Fruit fly (Drosophila melanogaster) whole organism, prepupa: ENCODE measurements around the gene CG1542.

Source experiments
- CG11762 ChIP-seq: fragments of 200-800 bp; sonication (Bioruptor generic); optimal IDR thresholded peaks from 3 replicates; lab custom pipeline; 2016; ENCODE audit warnings: missing biosample characterization, missing genetic modification characterization; ENCODE audit not compliant: insufficient read depth
- CG15336 ChIP-seq: fragments of 200-800 bp; sonication (Bioruptor generic); IDR thresholded peaks from 2 replicates; pipeline ENCODE4 v1.3.6; 2022; ENCODE audit warnings: missing biosample characterization, missing genetic modification characterization
- CG3032 ChIP-seq: fragments of 200-800 bp; optimal IDR thresholded peaks from 2 replicates; lab custom pipeline; 2019; ENCODE audit warnings: missing biosample characterization, mild to moderate bottlenecking, missing genetic modification characterization, moderate library complexity
- CG31627 ChIP-seq: fragments of 200-800 bp; sonication (Bioruptor generic); optimal IDR thresholded peaks from 3 replicates; lab custom pipeline; 2016; ENCODE audit warnings: missing biosample characterization, missing genetic modification characterization
- CG34406 ChIP-seq: fragments of 200-800 bp; sonication (Bioruptor generic); optimal IDR thresholded peaks from 3 replicates; lab custom pipeline; 2016; ENCODE audit warnings: missing biosample characterization, missing genetic modification characterization
- CG3919 ChIP-seq: fragments of 200-800 bp; sonication (Bioruptor generic); optimal IDR thresholded peaks from 3 replicates; lab custom pipeline; 2016; ENCODE audit warnings: missing biosample characterization, missing genetic modification characterization
- CG6163 ChIP-seq: fragments of 200-800 bp; sonication (Bioruptor generic); IDR thresholded peaks from 3 replicates; pipeline ENCODE4 v1.3.6; 2022; ENCODE audit warnings: missing biosample characterization, missing genetic modification characterization
- CG6276 ChIP-seq: fragments of 200-800 bp; sonication (Bioruptor generic); optimal IDR thresholded peaks from 2 replicates; lab custom pipeline; 2017; ENCODE audit warnings: missing biosample characterization, mild to moderate bottlenecking, missing genetic modification characterization
- CG6808 ChIP-seq: fragments of 200-800 bp; sonication (Bioruptor generic); optimal IDR thresholded peaks from 3 replicates; lab custom pipeline; 2017; ENCODE audit warnings: missing biosample characterization, missing genetic modification characterization, mild to moderate bottlenecking, moderate library complexity, missing genetic modification reagents
- CG7368 ChIP-seq: fragments of 200-800 bp; sonication (Bioruptor generic); optimal IDR thresholded peaks from 3 replicates; lab custom pipeline; 2016; ENCODE audit warnings: missing biosample characterization, missing genetic modification characterization
- CG8319 ChIP-seq: fragments of 200-800 bp; sonication (Bioruptor generic); optimal IDR thresholded peaks from 3 replicates; lab custom pipeline; 2016; ENCODE audit warnings: missing biosample characterization, missing genetic modification characterization
- CG8632 ChIP-seq: fragments of 200-800 bp; sonication (Bioruptor generic); optimal IDR thresholded peaks from 3 replicates; lab custom pipeline; 2016; ENCODE audit warnings: missing biosample characterization, missing genetic modification characterization
- CG9139 ChIP-seq: fragments of 200-800 bp; sonication (Bioruptor generic); optimal IDR thresholded peaks from 3 replicates; lab custom pipeline; 2017; ENCODE audit warnings: missing biosample characterization, mild to moderate bottlenecking, missing genetic modification characterization
- Eip75B ChIP-seq: fragments of 200-800 bp; sonication (Bioruptor generic); optimal IDR thresholded peaks from 3 replicates; lab custom pipeline; 2016; ENCODE audit warnings: missing biosample characterization, missing genetic modification characterization
- Eip93F ChIP-seq: fragments of 200-800 bp; sonication (Bioruptor generic); optimal IDR thresholded peaks from 2 replicates; lab custom pipeline; 2016; ENCODE audit warnings: missing biosample characterization, mild to moderate bottlenecking, missing genetic modification characterization
- Ets21C ChIP-seq: fragments of 200-800 bp; sonication (Bioruptor generic); optimal IDR thresholded peaks from 3 replicates; lab custom pipeline; 2016; ENCODE audit warnings: missing biosample characterization, missing genetic modification characterization
- Ets96B ChIP-seq: fragments of 200-800 bp; optimal IDR thresholded peaks from 2 replicates; lab custom pipeline; 2019; ENCODE audit warnings: missing biosample characterization, mild to moderate bottlenecking, missing genetic modification characterization, moderate library complexity
- Hr38 ChIP-seq: sonication (Bioruptor generic); optimal IDR thresholded peaks from 2 replicates; lab custom pipeline; 2016; ENCODE audit warnings: missing biosample characterization, missing genetic modification characterization
- Hr4 ChIP-seq: fragments of 200-800 bp; sonication (Bioruptor generic); optimal IDR thresholded peaks from 3 replicates; lab custom pipeline; 2016; ENCODE audit warnings: missing biosample characterization, missing genetic modification characterization
- Lpt ChIP-seq: fragments of 200-800 bp; sonication (Bioruptor generic); optimal IDR thresholded peaks from 3 replicates; lab custom pipeline; 2016; ENCODE audit warnings: missing biosample characterization, missing genetic modification characterization
- OdsH ChIP-seq: fragments of 200-800 bp; sonication (Bioruptor generic); optimal IDR thresholded peaks from 3 replicates; lab custom pipeline; 2016; ENCODE audit warnings: missing biosample characterization, missing genetic modification characterization
- Smox ChIP-seq: fragments of 200-800 bp; sonication (Bioruptor generic); optimal IDR thresholded peaks from 3 replicates; lab custom pipeline; 2016; ENCODE audit warnings: missing biosample characterization, missing genetic modification characterization
- Sox15 ChIP-seq: fragments of 200-800 bp; sonication (Bioruptor generic); optimal IDR thresholded peaks from 3 replicates; lab custom pipeline; 2016; ENCODE audit warnings: missing biosample characterization, missing genetic modification characterization
- acj6 ChIP-seq: fragments of 200-800 bp; sonication (Bioruptor generic); optimal IDR thresholded peaks from 3 replicates; lab custom pipeline; 2016; ENCODE audit warnings: missing biosample characterization, missing genetic modification characterization
- cyc ChIP-seq: fragments of 200-800 bp; sonication (Bioruptor generic); optimal IDR thresholded peaks from 3 replicates; lab custom pipeline; 2016; ENCODE audit warnings: missing biosample characterization, missing genetic modification characterization
- esn ChIP-seq: fragments of 200-800 bp; sonication (Bioruptor generic); optimal IDR thresholded peaks from 2 replicates; lab custom pipeline; 2016; ENCODE audit warnings: missing biosample characterization, mild to moderate bottlenecking, missing genetic modification characterization, moderate library complexity
- fd85E ChIP-seq: fragments of 200-800 bp; sonication (Bioruptor generic); optimal IDR thresholded peaks from 3 replicates; lab custom pipeline; 2016; ENCODE audit warnings: missing biosample characterization, missing genetic modification characterization
- lz ChIP-seq: fragments of 200-800 bp; sonication (Bioruptor generic); optimal IDR thresholded peaks from 3 replicates; lab custom pipeline; 2016; ENCODE audit warnings: missing biosample characterization, missing genetic modification characterization
- net ChIP-seq: fragments of 200-800 bp; sonication (Bioruptor generic); optimal IDR thresholded peaks from 3 replicates; lab custom pipeline; 2016; ENCODE audit warnings: missing biosample characterization, missing genetic modification characterization
- pdm3 ChIP-seq: fragments of 200-800 bp; sonication (Bioruptor generic); optimal IDR thresholded peaks from 3 replicates; lab custom pipeline; 2016; ENCODE audit warnings: missing biosample characterization, missing genetic modification characterization
- svp ChIP-seq: fragments of 200-800 bp; sonication (Bioruptor generic); peaks from one replicate; lab custom pipeline; 2016; ENCODE audit warnings: missing biosample characterization, missing genetic modification characterization
- vri ChIP-seq: fragments of 200-800 bp; sonication (Bioruptor generic); optimal IDR thresholded peaks from 3 replicates; lab custom pipeline; 2016; ENCODE audit warnings: missing biosample characterization, mild to moderate bottlenecking, missing genetic modification characterization

Gene CG1542

dm6 chr3R:31259947-31260346, 46.7 kb downstream of the CG1542 start, which contains the start of gene CAH16:
CAH16 (plus strand) TSS chr3R:31260247.
- no peak for TF ChIP-seq net (GFP tag; lab: Kevin White, UChicago)
- TF ChIP-seq CG9139 (GFP tag; lab: Kevin White, UChicago): no peak
- no peak for TF ChIP-seq CG3919 (GFP tag; lab: Kevin White, UChicago)
- TF ChIP-seq Hr4 (GFP tag; lab: Kevin White, UChicago): no peak
- no peak for TF ChIP-seq CG6808 (GFP tag; lab: Kevin White, UChicago)
- no peak for TF ChIP-seq Smox (GFP tag; lab: Kevin White, UChicago)

- TF ChIP-seq Eip93F (no peak), lz (no peak), CG34406 (GFP tag; lab: Kevin White, UChicago) (no peak), CG31627 (no peak), CG6276 (GFP tag; lab: Kevin White, UChicago) (no peak), CG3032 (tag; lab: Kevin White, UChicago) (no peak), CG11762 (no peak), CG8632 (no peak), cyc (GFP tag; lab: Kevin White, UChicago) (no peak), CG6808 (GFP tag; lab: Kevin White, UChicago) (no peak), CG15336 (GFP tag; lab: Robert Waterston, UW) (no peak), Ets96B (tag; lab: Kevin White, UChicago) (no peak), vri (no peak), Sox15 (no peak)
Observed at dm6 chr3R:31262298-31262697, 49.0 kb downstream of the CG1542 start, which contains the start of gene CAH5. CAH5 (plus strand) TSS chr3R:31262598.

- TF ChIP-seq Ets21C (no peak), CG8319 (GFP tag; lab: Kevin White, UChicago) (no peak), CG3919 (GFP tag; lab: Kevin White, UChicago) (no peak), Eip75B (no peak), OdsH (GFP tag; lab: Kevin White, UChicago) (no peak), Hr4 (GFP tag; lab: Kevin White, UChicago) (no peak), Hr38 (GFP tag; lab: Kevin White, UChicago) (no peak), CG6163 (GFP tag; lab: Robert Waterston, UW) (no peak), CG9139 (GFP tag; lab: Kevin White, UChicago) (no peak), esn (GFP tag; lab: Kevin White, UChicago) (no peak), vri (no peak), Eip93F (no peak), CG7368 (GFP tag; lab: Kevin White, UChicago) (no peak), fd85E (GFP tag; lab: Kevin White, UChicago) (no peak), Lpt (GFP tag; lab: Kevin White, UChicago) (no peak), Sox15 (no peak), acj6 (GFP tag; lab: Kevin White, UChicago) (no peak), pdm3 (GFP tag; lab: Kevin White, UChicago) (no peak), svp (GFP tag; lab: Kevin White, UChicago) (no peak)
Observed at dm6 chr3R:31263934-31264333, 50.7 kb downstream of the CG1542 start.
